Worm (Caenorhabditis elegans) whole organism, early embryonic: ENCODE measurements around the gene C49C8.1.

Source experiments
- B0310.2 ChIP-seq: sonication (generic microtip); optimal IDR thresholded peaks from 2 replicates; lab custom pipeline; 2016; ENCODE audit warnings: mild to moderate bottlenecking, missing genetic modification characterization, missing compliant biosample characterization
- F13C5.2 ChIP-seq: sonication (generic microtip); optimal IDR thresholded peaks from 2 replicates; lab custom pipeline; 2017; ENCODE audit warnings: mild to moderate bottlenecking, missing genetic modification characterization, inconsistent platforms, missing compliant biosample characterization
- aly-1 ChIP-seq: sonication (generic microtip); optimal IDR thresholded peaks from 2 replicates; lab custom pipeline; 2016; ENCODE audit warnings: missing genetic modification characterization, missing compliant biosample characterization
- ama-1 ChIP-seq: fragments of 150-350 bp; optimal IDR thresholded peaks from 2 replicates; lab custom pipeline; 2014
- ceh-13 ChIP-seq: fragments of 200-800 bp; sonication (Bioruptor generic); optimal IDR thresholded peaks from 2 replicates; lab custom pipeline; 2018; ENCODE audit warnings: mild to moderate bottlenecking, missing genetic modification characterization, missing compliant biosample characterization
- ceh-36 ChIP-seq: sonication (generic microtip); optimal IDR thresholded peaks from 2 replicates; lab custom pipeline; 2016; ENCODE audit warnings: missing genetic modification characterization, inconsistent platforms, missing compliant biosample characterization
- ets-7 ChIP-seq: sonication (generic microtip); optimal IDR thresholded peaks from 2 replicates; lab custom pipeline; 2016; ENCODE audit warnings: missing genotype, missing genetic modification characterization, missing compliant biosample characterization
- flt-1 ChIP-seq: fragments of 200-800 bp; sonication (Bioruptor generic); IDR thresholded peaks from 2 replicates; pipeline ENCODE4 v1.3.6; 2022; ENCODE audit warnings: missing genetic modification characterization, missing compliant biosample characterization
- hmbx-1 ChIP-seq: sonication (generic microtip); optimal IDR thresholded peaks from 2 replicates; lab custom pipeline; 2016; ENCODE audit warnings: mild to moderate bottlenecking, missing genetic modification characterization, missing compliant biosample characterization
- hmg-4 ChIP-seq: fragments of 200-800 bp; sonication (Bioruptor generic); optimal IDR thresholded peaks from 2 replicates; lab custom pipeline; 2018; ENCODE audit warnings: mild to moderate bottlenecking, missing genetic modification characterization, missing compliant biosample characterization
- hnd-1 ChIP-seq: sonication (generic microtip); optimal IDR thresholded peaks from 2 replicates; lab custom pipeline; 2016; ENCODE audit warnings: missing genetic modification characterization, missing compliant biosample characterization
- pes-1 ChIP-seq: fragments of 200-800 bp; sonication (Bioruptor generic); IDR thresholded peaks from 2 replicates; pipeline ENCODE4 v1.3.6; 2022; ENCODE audit warnings: missing genetic modification reagents, missing genetic modification characterization, missing compliant biosample characterization
- scrt-1 ChIP-seq: fragments of 200-800 bp; sonication (Bioruptor generic); IDR thresholded peaks from 2 replicates; pipeline ENCODE4 v1.3.6; 2022; ENCODE audit warnings: missing genetic modification characterization, missing compliant biosample characterization
- sea-1 ChIP-seq: fragments of 200-800 bp; sonication (Bioruptor generic); conservative IDR thresholded peaks from 2 replicates; pipeline ENCODE4 v1.3.6; 2022; ENCODE audit warnings: missing genetic modification characterization, missing compliant biosample characterization
- tbx-11 ChIP-seq: fragments of 200-800 bp; sonication (Bioruptor generic); IDR thresholded peaks from 2 replicates; pipeline ENCODE4 v1.3.6; 2022; ENCODE audit warnings: missing genetic modification characterization, missing compliant biosample characterization
- tbx-37 ChIP-seq: fragments of 200-800 bp; sonication (Bioruptor generic); conservative IDR thresholded peaks from 2 replicates; pipeline ENCODE4 v1.3.6; 2022; ENCODE audit warnings: missing genetic modification reagents, missing genetic modification characterization, missing compliant biosample characterization
- tra-4 ChIP-seq: sonication (generic microtip); optimal IDR thresholded peaks from 2 replicates; lab custom pipeline; 2017; ENCODE audit warnings: missing genetic modification characterization, missing compliant biosample characterization

Gene C49C8.1

DNA sequence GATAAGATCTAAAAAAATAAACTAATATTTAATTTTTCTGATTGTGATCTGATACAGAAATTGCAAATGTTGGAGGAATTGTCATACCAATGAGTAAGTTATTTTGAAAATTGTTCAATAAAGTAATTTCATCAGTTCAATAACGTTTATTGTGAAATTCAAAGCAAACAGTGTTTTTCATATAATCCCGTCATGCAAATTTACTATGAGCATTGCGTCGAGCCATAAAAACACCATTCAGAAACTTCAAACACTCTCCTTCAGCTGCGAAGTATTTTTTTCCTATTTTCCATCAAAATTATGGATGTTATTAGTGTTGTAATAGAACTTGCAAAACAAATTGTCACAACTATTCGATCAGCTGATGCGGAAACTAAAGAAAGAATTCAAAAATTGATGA, 2.5 kb upstream of the C49C8.1 start, which contains the start of gene C49C8.8:
TSS of gene C49C8.8 (plus strand) at position 301 of the 400 bp plus-strand sequence.
- TF ChIP-seq ceh-36 (tag; lab: Kevin White, UChicago): no peak
- no peak for TF ChIP-seq F13C5.2 (tag; lab: Kevin White, UChicago)
- no peak for TF ChIP-seq hmg-4 (GFP tag; lab: Kevin White, UChicago)
- TF ChIP-seq aly-1 (tag; lab: Kevin White, UChicago): no peak
- TF ChIP-seq hnd-1 (tag; lab: Kevin White, UChicago): no peak
- TF ChIP-seq sea-1 (GFP tag; lab: Robert Waterston, UW): no peak
- TF ChIP-seq ets-7 (tag; lab: Kevin White, UChicago): no peak
- TF ChIP-seq tra-4: no peak
- no peak for TF ChIP-seq tbx-37 (GFP tag; lab: Robert Waterston, UW)

DNA sequence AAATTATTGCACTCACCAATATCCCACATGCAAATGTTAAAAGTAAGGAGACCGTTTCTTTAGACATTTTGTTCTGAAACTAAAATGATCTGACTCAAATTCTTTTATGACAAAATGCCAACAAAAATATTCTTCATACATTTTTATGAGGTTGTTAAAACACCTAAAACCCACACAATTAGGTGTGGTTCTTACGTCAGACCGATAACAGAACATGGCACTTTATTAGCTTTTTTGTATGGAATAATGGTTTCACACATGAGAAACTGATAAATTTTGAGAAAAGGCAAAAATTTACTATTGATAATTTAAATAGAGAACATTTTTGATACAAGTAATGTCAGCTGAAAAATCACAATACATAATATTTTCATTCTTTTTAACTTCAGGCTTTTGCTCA, 786 bp upstream of the C49C8.1 start, which contains the start of gene C49C8.5:
TSS of gene C49C8.5 (minus strand) at position 73 of the 400 bp plus-strand sequence.
- TF ChIP-seq B0310.2 (tag; lab: Kevin White, UChicago) (no peak), tbx-37 (GFP tag; lab: Robert Waterston, UW) (no peak), ama-1 (no peak), hnd-1 (tag; lab: Kevin White, UChicago) (no peak), hmbx-1 (tag; lab: Kevin White, UChicago) (no peak), ceh-13 (no peak)

DNA sequence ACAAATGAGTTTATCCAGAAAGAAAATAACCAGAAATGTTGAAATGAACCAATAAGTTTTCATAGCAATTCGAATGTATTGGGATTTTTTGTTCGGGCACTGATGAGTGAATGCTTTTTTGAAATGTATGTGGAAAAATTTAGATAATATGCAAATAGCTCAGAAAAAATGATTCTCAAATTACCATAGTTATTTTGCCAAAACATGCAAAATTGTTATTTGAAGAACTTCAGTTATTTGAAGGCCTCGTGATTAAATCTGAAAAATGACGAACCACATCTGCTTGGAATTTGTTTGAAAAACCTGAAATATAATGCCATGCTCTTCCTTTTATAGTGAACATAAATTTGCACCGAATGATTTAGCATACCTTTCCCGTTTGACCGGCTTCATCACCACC, 3.7 kb downstream of the C49C8.1 start, which contains the start of gene C49C8.6:
TSS of gene C49C8.6 (minus strand) at position 101 of the 400 bp plus-strand sequence.
- TF ChIP-seq ceh-36 (tag; lab: Kevin White, UChicago): no peak
- TF ChIP-seq hmg-4 (GFP tag; lab: Kevin White, UChicago): no peak
- TF ChIP-seq tbx-37 (GFP tag; lab: Robert Waterston, UW): no peak
- no peak for TF ChIP-seq F13C5.2 (tag; lab: Kevin White, UChicago)
- TF ChIP-seq scrt-1 (GFP tag; lab: Robert Waterston, UW): no peak
- TF ChIP-seq tbx-11 (GFP tag; lab: Robert Waterston, UW): no peak
- no peak for TF ChIP-seq pes-1 (GFP tag; lab: Robert Waterston, UW)
- no peak for TF ChIP-seq ama-1
- TF ChIP-seq B0310.2 (tag; lab: Kevin White, UChicago): no peak

DNA sequence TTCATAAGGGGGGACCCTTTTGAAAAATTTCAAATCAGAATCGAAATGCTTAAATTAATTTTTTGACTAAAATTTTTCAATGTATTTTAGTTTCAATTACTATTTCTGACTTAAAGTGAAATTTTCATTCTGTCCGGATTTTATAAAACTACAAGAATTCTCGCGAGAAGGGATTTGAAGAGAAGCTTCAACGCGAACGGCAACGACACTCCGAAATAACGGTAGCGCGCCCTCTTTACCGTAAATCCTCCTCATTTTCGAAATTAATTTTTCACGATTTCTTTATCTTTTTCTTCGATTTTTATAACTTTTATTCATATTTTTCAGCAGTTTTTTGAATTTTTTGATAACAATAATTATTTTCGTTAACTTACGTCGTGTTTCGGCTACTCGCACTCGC, 11.4 kb downstream of the C49C8.1 start:
- no peak for TF ChIP-seq ceh-13
- TF ChIP-seq hmg-4 (GFP tag; lab: Kevin White, UChicago): no peak
- no peak for TF ChIP-seq sea-1 (GFP tag; lab: Robert Waterston, UW)
- no peak for TF ChIP-seq tra-4
- no peak for TF ChIP-seq tbx-11 (GFP tag; lab: Robert Waterston, UW)
- TF ChIP-seq B0310.2 (tag; lab: Kevin White, UChicago): no peak
- TF ChIP-seq scrt-1 (GFP tag; lab: Robert Waterston, UW): no peak
- TF ChIP-seq ama-1: no peak
- TF ChIP-seq tbx-37 (GFP tag; lab: Robert Waterston, UW): no peak
- TF ChIP-seq ceh-36 (tag; lab: Kevin White, UChicago): no peak
- no peak for TF ChIP-seq ets-7 (tag; lab: Kevin White, UChicago)
- no peak for TF ChIP-seq hnd-1 (tag; lab: Kevin White, UChicago)
- TF ChIP-seq pes-1 (GFP tag; lab: Robert Waterston, UW): no peak
- no peak for TF ChIP-seq F13C5.2 (tag; lab: Kevin White, UChicago)
- no peak for TF ChIP-seq aly-1 (tag; lab: Kevin White, UChicago)
- TF ChIP-seq flt-1 (GFP tag; lab: Robert Waterston, UW): no peak
- TF ChIP-seq hmbx-1 (tag; lab: Kevin White, UChicago): no peak

DNA sequence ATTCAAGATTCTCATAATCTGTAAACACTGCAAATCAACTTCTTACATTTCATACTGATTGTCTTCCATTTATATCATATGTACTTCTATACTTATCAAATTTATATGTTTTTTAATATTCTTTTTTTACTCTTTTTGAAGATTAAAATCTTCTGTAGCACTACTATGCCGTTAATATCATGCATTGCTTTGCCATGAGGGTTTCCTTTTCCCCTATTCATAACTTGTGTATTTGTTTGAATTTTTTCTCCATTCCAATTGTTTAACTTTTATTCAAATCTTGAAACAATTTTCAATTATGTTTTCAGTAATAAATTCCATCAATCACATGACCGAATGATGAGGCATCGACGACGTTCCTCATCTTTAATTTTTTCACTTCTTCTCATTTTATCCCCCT, 14.3 kb downstream of the C49C8.1 start, which contains the start of gene cdh-5:
TSS of gene cdh-5 (plus strand) at position 301 of the 400 bp plus-strand sequence.
- TF ChIP-seq pes-1 (GFP tag; lab: Robert Waterston, UW) (no peak), hmbx-1 (tag; lab: Kevin White, UChicago) (no peak), scrt-1 (GFP tag; lab: Robert Waterston, UW) (no peak)

DNA sequence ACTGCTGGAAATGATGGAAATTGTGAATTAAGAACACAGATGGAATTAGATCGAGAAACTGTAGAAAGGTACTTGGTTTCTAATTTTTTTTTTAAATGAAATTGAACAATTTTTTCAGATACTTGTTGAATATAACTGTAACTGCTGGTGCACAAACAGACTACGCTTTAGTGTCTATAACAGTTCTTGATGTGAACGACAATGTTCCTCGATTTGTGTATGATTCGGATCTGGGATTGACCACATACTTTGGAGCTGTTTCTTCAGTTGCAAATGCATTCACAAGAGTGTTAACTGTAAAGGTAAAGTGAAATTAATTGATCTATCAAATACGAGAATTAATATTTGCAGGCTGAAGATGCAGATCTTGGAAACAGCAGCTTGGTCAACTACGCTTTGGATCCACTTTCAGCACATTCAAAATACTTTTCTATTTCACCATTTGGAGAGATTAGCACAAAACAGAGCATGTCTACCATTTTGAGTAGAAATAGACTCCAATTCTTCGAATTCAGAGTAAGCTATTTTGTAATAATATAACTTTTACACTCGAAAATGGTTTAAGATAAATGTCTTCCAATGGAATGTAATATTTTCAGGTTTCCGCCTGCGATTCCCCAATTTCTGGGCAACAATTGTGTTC, 19.5 kb downstream of the C49C8.1 start:
- TF ChIP-seq tra-4 (no peak), hnd-1 (tag; lab: Kevin White, UChicago) (no peak), sea-1 (GFP tag; lab: Robert Waterston, UW) (no peak), ceh-13 (no peak), F13C5.2 (tag; lab: Kevin White, UChicago) (no peak), ama-1 (no peak), tbx-11 (GFP tag; lab: Robert Waterston, UW) (no peak), hmbx-1 (tag; lab: Kevin White, UChicago) (no peak), ets-7 (tag; lab: Kevin White, UChicago) (no peak)

DNA sequence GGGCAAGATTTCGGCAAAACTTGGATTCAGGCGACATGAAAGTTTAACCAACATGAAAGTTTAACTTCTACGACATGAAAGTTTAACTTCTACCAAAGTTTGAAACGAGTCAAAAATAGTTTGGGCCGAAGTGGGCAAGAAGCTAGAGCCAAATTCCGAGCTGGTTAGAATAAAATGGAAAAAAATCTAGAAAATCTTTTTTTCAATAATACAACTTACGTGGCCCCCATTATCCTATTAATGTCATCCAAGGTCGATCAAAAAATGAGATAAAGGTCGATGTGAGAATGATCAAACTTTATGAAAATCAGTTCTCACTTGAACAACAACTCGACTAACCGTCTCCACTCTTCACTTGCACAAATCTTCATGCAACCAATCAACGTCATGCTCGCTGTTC, 22.9 kb downstream of the C49C8.1 start, which contains the start of gene F08B4.8:
TSS of gene F08B4.8 (plus strand) at position 301 of the 400 bp plus-strand sequence.
- TF ChIP-seq tbx-11 (GFP tag; lab: Robert Waterston, UW) (no peak), pes-1 (GFP tag; lab: Robert Waterston, UW) (no peak), ceh-36 (tag; lab: Kevin White, UChicago) (no peak), hnd-1 (tag; lab: Kevin White, UChicago) (no peak), aly-1 (tag; lab: Kevin White, UChicago) (no peak), B0310.2 (tag; lab: Kevin White, UChicago) (no peak), ets-7 (tag; lab: Kevin White, UChicago) (no peak), flt-1 (GFP tag; lab: Robert Waterston, UW) (no peak), tbx-37 (GFP tag; lab: Robert Waterston, UW) (no peak), ceh-13 (no peak), sea-1 (GFP tag; lab: Robert Waterston, UW) (no peak), ama-1 (no peak), hmbx-1 (tag; lab: Kevin White, UChicago) (no peak), scrt-1 (GFP tag; lab: Robert Waterston, UW) (no peak)
